Fruit fly (Drosophila melanogaster): Measurements from ENCODE around the gene CG15715.

The CG15715 gene

dm6 chr3L:15832146-15832545 lies 5.1 kb downstream of the CG15715 start, which contains the start of gene CG12713 (continued):
- TF ChIP-seq hbn (GFP tag; IDR thresholded peaks at IDR 0.05; ENCODE audit: partially characterized antibody) (peak; percentile 76), E2f2 (GFP tag; IDR thresholded peaks at IDR 0.05) (peak; percentile 81), HmgD (GFP tag; optimal IDR thresholded peaks at IDR 0.05) (peak; percentile 16), Chrac-16 (GFP tag; optimal IDR thresholded peaks at IDR 0.05) (no peak), sd (tag; optimal IDR thresholded peaks at IDR 0.05) (no peak), NK7.1 (GFP tag; optimal IDR thresholded peaks at IDR 0.05) (no peak), wor (GFP tag; IDR thresholded peaks at IDR 0.05) (no peak), CG8290 (GFP tag; optimal IDR thresholded peaks at IDR 0.05) (peak; percentile 69), CG8290 (tag; optimal IDR thresholded peaks at IDR 0.05) (peak; percentile 45 to 65), lab (GFP tag; optimal IDR thresholded peaks at IDR 0.05) (no peak), pum (GFP tag; optimal IDR thresholded peaks at IDR 0.05) (no peak), Atf3 (GFP tag; optimal IDR thresholded peaks at IDR 0.05) (no peak), CG15696 (tag; optimal IDR thresholded peaks at IDR 0.05) (no peak), CG3726 (GFP tag; IDR thresholded peaks at IDR 0.05) (no peak), Dll (GFP tag; IDR thresholded peaks at IDR 0.05; ENCODE audit: partially characterized antibody) (peak; percentile 83), dysf (GFP tag; IDR thresholded peaks at IDR 0.05) (no peak), Dfd (GFP tag; optimal IDR thresholded peaks at IDR 0.05) (no peak), dimm (GFP tag; IDR thresholded peaks at IDR 0.05) (no peak), Mrtf (GFP tag; IDR thresholded peaks at IDR 0.05) (no peak), dm (GFP tag; optimal IDR thresholded peaks at IDR 0.05) (peak; percentile 23), CG4282 (GFP tag; optimal IDR thresholded peaks at IDR 0.05) (no peak), al (GFP tag; IDR thresholded peaks at IDR 0.05) (no peak), trh (GFP tag; optimal IDR thresholded peaks at IDR 0.05) (no peak), Xbp1 (GFP tag; optimal IDR thresholded peaks at IDR 0.05) (peak; percentile 13), esg (GFP tag; conservative IDR thresholded peaks at IDR 0.05) (no peak), YL-1 (GFP tag; optimal IDR thresholded peaks at IDR 0.05) (peak; percentile 73), CoRest (tag; optimal IDR thresholded peaks at IDR 0.05) (peak; percentile 57), CG31441 (GFP tag; IDR thresholded peaks at IDR 0.05) (peak; percentile 43; the same call in 1 of the 2 replicates), CG34224 (GFP tag; IDR thresholded peaks at IDR 0.05; ENCODE audit: partially characterized antibody) (peak; percentile 86), danr (GFP tag; IDR thresholded peaks at IDR 0.05) (no peak), wdn (GFP tag; IDR thresholded peaks at IDR 0.05) (no peak), CG3995 (GFP tag; optimal IDR thresholded peaks at IDR 0.05) (no peak), NfI (GFP tag; optimal IDR thresholded peaks at IDR 0.05) (no peak), CG32772 (GFP tag; IDR thresholded peaks at IDR 0.05) (no peak), CG11456 (GFP tag; IDR thresholded peaks at IDR 0.05) (no peak), scrt (GFP tag; optimal IDR thresholded peaks at IDR 0.05) (no peak), odd (GFP tag; optimal IDR thresholded peaks at IDR 0.05) (no peak), HLHmδ (GFP tag; optimal IDR thresholded peaks at IDR 0.05) (no peak), Sin3A (optimal IDR thresholded peaks at IDR 0.05) (peak; percentile 96), fru (optimal IDR thresholded peaks at IDR 0.05) (no peak), CG7839 (tag; optimal IDR thresholded peaks at IDR 0.05) (no peak), Ets65A (GFP tag) (peak; percentile 5), CG2712 (tag; optimal IDR thresholded peaks at IDR 0.05) (peak; percentile 44), CG8944 (GFP tag; optimal IDR thresholded peaks at IDR 0.05) (no peak), CrebB (tag; optimal IDR thresholded peaks at IDR 0.05) (no peak), CG11504 (tag; optimal IDR thresholded peaks at IDR 0.05) (peak; percentile 57), Fer3 (tag; optimal IDR thresholded peaks at IDR 0.05) (no peak), CG15011 (GFP tag; optimal IDR thresholded peaks at IDR 0.05) (no peak), zfh2 (GFP tag; optimal IDR thresholded peaks at IDR 0.05) (peak; percentile 42), ken (GFP tag; IDR thresholded peaks at IDR 0.05) (no peak), z (GFP tag; IDR thresholded peaks at IDR 0.05) (no peak), ssp (GFP tag; IDR thresholded peaks at IDR 0.05) (peak; percentile 90), CG4854 (GFP tag; optimal IDR thresholded peaks at IDR 0.05) (no peak), Dbx (GFP tag; IDR thresholded peaks at IDR 0.05) (peak; percentile 54; the same call in 2 of the 3 replicates)

Data from whole organism, embryonic.